Worm (Caenorhabditis elegans) whole organism, mixed stage, embryonic: ENCODE measurements around the gene C56C10.9.

Experiments used
- M03D4.4 ChIP-seq: sonication (generic microtip); optimal IDR thresholded peaks from 2 replicates; lab custom pipeline; 2017; ENCODE audit warnings: mild to moderate bottlenecking, missing genetic modification characterization, missing compliant biosample characterization
- bed-3 ChIP-seq: fragments of 200-800 bp; sonication (Bioruptor generic); optimal IDR thresholded peaks from 3 replicates; lab custom pipeline; 2018; ENCODE audit warnings: mild to moderate bottlenecking, missing genetic modification characterization, moderate library complexity, missing compliant biosample characterization
- drap-1 ChIP-seq: fragments of 200-800 bp; sonication (Bioruptor generic); optimal IDR thresholded peaks from 3 replicates; lab custom pipeline; 2018; ENCODE audit warnings: mild to moderate bottlenecking, missing genetic modification characterization, missing compliant biosample characterization
- elt-1 ChIP-seq: sonication (generic microtip); optimal IDR thresholded peaks from 2 replicates; lab custom pipeline; 2017; ENCODE audit warnings: missing genetic modification characterization, mild to moderate bottlenecking, missing compliant biosample characterization, antibody characterized with exemption, moderate library complexity, borderline replicate concordance; ENCODE audit not compliant: insufficient read depth
- lin-13 ChIP-seq: fragments of 150-350 bp; optimal IDR thresholded peaks from 2 replicates; lab custom pipeline; 2014; ENCODE audit warnings: missing biosample characterization, missing genetic modification characterization
- lsy-2 ChIP-seq: fragments of 150-350 bp; optimal IDR thresholded peaks from 2 replicates; lab custom pipeline; 2014; ENCODE audit warnings: missing biosample characterization, missing genetic modification characterization
- nhr-2 ChIP-seq: fragments of 150-350 bp; optimal IDR thresholded peaks from 2 replicates; lab custom pipeline; 2014; ENCODE audit warnings: missing biosample characterization, missing genetic modification characterization
- nhr-237 ChIP-seq: fragments of 150-350 bp; optimal IDR thresholded peaks from 2 replicates; lab custom pipeline; 2014; ENCODE audit warnings: missing biosample characterization, missing genetic modification characterization
- nhr-28 ChIP-seq: fragments of 150-350 bp; optimal IDR thresholded peaks from 2 replicates; lab custom pipeline; 2014; ENCODE audit warnings: missing biosample characterization, missing genetic modification characterization
- nhr-76 ChIP-seq: sonication (generic microtip); optimal IDR thresholded peaks from 2 replicates; lab custom pipeline; 2017; ENCODE audit warnings: missing biosample characterization, missing genetic modification characterization
- pha-4 ChIP-seq: fragments of 150-350 bp; optimal IDR thresholded peaks from 2 replicates; lab custom pipeline; 2018; ENCODE audit warnings: missing biosample characterization, missing genetic modification reagents, missing genetic modification characterization
- unc-39 ChIP-seq: fragments of 150-350 bp; optimal IDR thresholded peaks from 2 replicates; lab custom pipeline; 2014; ENCODE audit warnings: missing biosample characterization, missing genetic modification characterization
- unc-62 ChIP-seq: fragments of 150-350 bp; optimal IDR thresholded peaks from 2 replicates; lab custom pipeline; 2014; ENCODE audit warnings: missing biosample characterization, missing genetic modification reagents, missing genetic modification characterization
- ztf-11 ChIP-seq: fragments of 150-350 bp; optimal IDR thresholded peaks from 2 replicates; lab custom pipeline; 2014; ENCODE audit warnings: missing biosample characterization, missing genetic modification characterization

DNA sequence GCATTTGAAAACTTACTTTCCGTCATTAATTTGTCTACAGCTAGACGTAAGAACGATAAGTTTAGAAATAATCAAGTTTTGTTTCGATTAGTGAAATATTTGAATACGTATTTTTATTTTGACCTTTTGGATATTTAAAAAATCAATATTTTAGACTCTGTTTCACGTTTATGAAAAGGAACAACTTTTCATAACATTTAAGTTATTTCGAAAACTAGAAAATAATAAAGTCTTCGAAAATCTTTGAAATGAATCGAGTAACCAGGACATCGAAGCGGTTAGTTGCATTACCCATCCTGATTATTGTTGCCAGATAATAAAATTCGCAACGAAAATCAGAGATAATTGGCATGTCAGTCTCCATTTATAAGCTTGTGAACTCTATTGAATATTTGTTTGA lies 10.9 kb downstream of the C56C10.9 start, which contains the start of gene C56C10.6:
- no peak for TF ChIP-seq ztf-11 (tag; lab: Kevin White, UChicago)
- no peak for TF ChIP-seq lin-13 (tag; lab: Kevin White, UChicago)
- no peak for TF ChIP-seq lsy-2 (tag; lab: Kevin White, UChicago)
- no peak for TF ChIP-seq nhr-237 (tag; lab: Kevin White, UChicago)
- no peak for TF ChIP-seq nhr-28 (tag; lab: Kevin White, UChicago)
- no peak for TF ChIP-seq drap-1 (GFP tag; lab: Kevin White, UChicago)
- TF ChIP-seq nhr-76, result no peak
- no peak for TF ChIP-seq unc-39 (tag; lab: Kevin White, UChicago)
- TF ChIP-seq nhr-2 (tag; lab: Kevin White, UChicago), result no peak
- TF ChIP-seq unc-62 (GFP tag; lab: Kevin White, UChicago), result no peak
- no peak for TF ChIP-seq elt-1 (tag; lab: Kevin White, UChicago)
- no peak for TF ChIP-seq M03D4.4 (tag; lab: Kevin White, UChicago)
- no peak for TF ChIP-seq pha-4
- no peak for TF ChIP-seq bed-3 (GFP tag; lab: Kevin White, UChicago)
